Fruit fly (Drosophila melanogaster) Kc167 (cell line): Measurements from ENCODE around the gene CG31960.

Experiments
- Myc ChIP-seq: fragments of >200 bp; optimal IDR thresholded peaks from 2 replicates; lab custom pipeline; 2017; ENCODE audit warnings: missing external identifiers
- Sin3A ChIP-seq: fragments of >200 bp; optimal IDR thresholded peaks from 2 replicates; lab custom pipeline; 2018; ENCODE audit warnings: missing external identifiers
- h ChIP-seq: fragments of >200 bp; optimal IDR thresholded peaks from 3 replicates; lab custom pipeline; 2018; ENCODE audit warnings: missing external identifiers
- insv ChIP-seq: fragments of >200 bp; optimal IDR thresholded peaks from 3 replicates; lab custom pipeline; 2018; ENCODE audit warnings: missing external identifiers
- psq ChIP-seq: fragments of >200 bp; optimal IDR thresholded peaks from 2 replicates; lab custom pipeline; 2017; ENCODE audit warnings: missing external identifiers
- ttk ChIP-seq: sonication (Bioruptor generic); optimal IDR thresholded peaks from 2 replicates; lab custom pipeline; 2017; ENCODE audit warnings: missing external identifiers

dm6 chr2L:3805274-3806196 lies 20.8 kb downstream of the CG31960 start:
- TF ChIP-seq ttk (lab: Kevin White, UChicago) (no peak), psq (lab: Kevin White, UChicago) (no peak), h (lab: Kevin White, UChicago) (no peak), Myc (lab: Kevin White, UChicago) (no peak), insv (lab: Kevin White, UChicago) (no peak), Sin3A (no peak)
